Worm (Caenorhabditis elegans) whole organism, L1 larva: ENCODE measurements around the gene elo-4.

Source experiments
- C34B4.2 ChIP-seq: sonication (generic microtip); optimal IDR thresholded peaks from 2 replicates; lab custom pipeline; 2017; ENCODE audit warnings: mild to moderate bottlenecking, missing genetic modification characterization, missing compliant biosample characterization
- aha-1 ChIP-seq: fragments of 150-350 bp; optimal IDR thresholded peaks from 2 replicates; lab custom pipeline; 2014; ENCODE audit warnings: missing biosample characterization, missing genetic modification characterization
- blmp-1 ChIP-seq: fragments of 150-350 bp; optimal IDR thresholded peaks from 2 replicates; lab custom pipeline; 2014; ENCODE audit warnings: missing biosample characterization, missing genetic modification characterization
- ceh-88 ChIP-seq: fragments of 200-800 bp; sonication (Bioruptor generic); IDR thresholded peaks from 2 replicates; pipeline ENCODE4 v1.3.6; 2022; ENCODE audit warnings: missing genetic modification characterization, missing compliant biosample characterization
- dpl-1 ChIP-seq, 3 experiments: fragments of 150-350 bp in 2 of 3; sonication (generic microtip) in 1 of 3; optimal IDR thresholded peaks; 2 replicates each; lab custom pipeline; 2014 to 2017; ENCODE audit warnings: missing biosample characterization in 3 of 3, missing genetic modification characterization in 3 of 3, missing genetic modification reagents in 3 of 3
- efl-1 ChIP-seq, 4 experiments: fragments of 150-350 bp; optimal IDR thresholded peaks in 3 of 4; peaks in 1 of 4; 1 replicate in 1 of 4; 2 replicates in 3 of 4; lab custom pipeline; 2014; ENCODE audit warnings: missing biosample characterization in 2 of 4, missing genetic modification characterization in 2 of 4, missing genetic modification reagents in 2 of 4
- efl-3 ChIP-seq: fragments of 200-800 bp; sonication (Bioruptor generic); optimal IDR thresholded peaks from 2 replicates; lab custom pipeline; 2018; ENCODE audit warnings: mild to moderate bottlenecking, missing genetic modification characterization, missing compliant biosample characterization
- egl-13 ChIP-seq: sonication (generic microtip); optimal IDR thresholded peaks from 2 replicates; lab custom pipeline; 2016; ENCODE audit warnings: missing genotype, missing genetic modification reagents, missing genetic modification characterization, missing compliant biosample characterization
- elt-2 ChIP-seq: sonication (generic microtip); optimal IDR thresholded peaks from 2 replicates; lab custom pipeline; 2016; ENCODE audit warnings: missing genetic modification characterization, mild to moderate bottlenecking, inconsistent platforms, missing compliant biosample characterization, missing genetic modification reagents
- elt-3 ChIP-seq, 6 experiments: fragments of 150-350 bp in 1 of 6; sonication (generic microtip); optimal IDR thresholded peaks; 2 replicates each; lab custom pipeline; 2017 to 2018; ENCODE audit warnings: missing biosample characterization in 6 of 6, missing genetic modification characterization in 6 of 6, inconsistent platforms in 1 of 6
- ets-5 ChIP-seq: fragments of 200-800 bp; sonication (Bioruptor generic); IDR thresholded peaks from 2 replicates; pipeline ENCODE4 v1.3.6; 2022; ENCODE audit warnings: missing genetic modification characterization, missing compliant biosample characterization
- grh-1 ChIP-seq: fragments of 200-800 bp; sonication (Bioruptor generic); IDR thresholded peaks from 2 replicates; pipeline ENCODE4 v1.3.6; 2022; ENCODE audit warnings: missing genetic modification reagents, missing genetic modification characterization, missing compliant biosample characterization
- hlh-17 ChIP-seq: fragments of 200-800 bp; sonication (Bioruptor generic); optimal IDR thresholded peaks from 2 replicates; lab custom pipeline; 2018; ENCODE audit warnings: missing genetic modification characterization, mild to moderate bottlenecking, missing compliant biosample characterization, moderate library complexity, borderline replicate concordance
- hlh-4 ChIP-seq: sonication (generic microtip); optimal IDR thresholded peaks from 2 replicates; lab custom pipeline; 2016; ENCODE audit warnings: mild to moderate bottlenecking, missing genetic modification characterization, missing compliant biosample characterization
- hpl-2 ChIP-seq: fragments of 150-350 bp; optimal IDR thresholded peaks from 2 replicates; lab custom pipeline; 2014; ENCODE audit warnings: missing biosample characterization, missing genetic modification reagents, missing genetic modification characterization
- irx-1 ChIP-seq: sonication (generic microtip); optimal IDR thresholded peaks from 2 replicates; lab custom pipeline; 2016; ENCODE audit warnings: missing genetic modification characterization, missing compliant biosample characterization
- lin-14 ChIP-seq: fragments of 200-800 bp; sonication (Bioruptor generic); optimal IDR thresholded peaks from 2 replicates; lab custom pipeline; 2018; ENCODE audit warnings: mild to moderate bottlenecking, missing genetic modification characterization, moderate library complexity, missing compliant biosample characterization
- lin-35 ChIP-seq, 2 experiments: fragments of 150-350 bp; optimal IDR thresholded peaks; 2 replicates each; lab custom pipeline; 2014; ENCODE audit warnings: missing biosample characterization in 2 of 2, missing genetic modification characterization in 2 of 2, missing genetic modification reagents in 2 of 2
- lsy-2 ChIP-seq, 2 experiments: fragments of 150-350 bp; optimal IDR thresholded peaks; 2 replicates each; lab custom pipeline; 2014; ENCODE audit warnings: missing biosample characterization in 2 of 2, missing genetic modification characterization in 2 of 2
- mdl-1 ChIP-seq, 2 experiments: fragments of 150-350 bp; optimal IDR thresholded peaks; 2 replicates each; lab custom pipeline; 2014 to 2017; ENCODE audit warnings: missing biosample characterization in 2 of 2, missing genetic modification characterization in 2 of 2, inconsistent platforms in 1 of 2
- mef-2 ChIP-seq: fragments of 150-350 bp; optimal IDR thresholded peaks from 2 replicates; lab custom pipeline; 2014; ENCODE audit warnings: missing biosample characterization, missing genetic modification characterization
- nhr-11 ChIP-seq: fragments of 150-350 bp; optimal IDR thresholded peaks from 2 replicates; lab custom pipeline; 2014; ENCODE audit warnings: missing biosample characterization, missing genetic modification characterization
- nhr-19 ChIP-seq: fragments of 200-800 bp; sonication (Bioruptor generic); conservative IDR thresholded peaks from 2 replicates; pipeline ENCODE4 v1.3.6; 2022; ENCODE audit warnings: missing genetic modification characterization, missing compliant biosample characterization
- nhr-20 ChIP-seq: sonication (generic microtip); optimal IDR thresholded peaks from 2 replicates; lab custom pipeline; 2016; ENCODE audit warnings: mild to moderate bottlenecking, missing genetic modification characterization, missing compliant biosample characterization
- nhr-71 ChIP-seq: sonication (generic microtip); optimal IDR thresholded peaks from 2 replicates; lab custom pipeline; 2016; ENCODE audit warnings: mild to moderate bottlenecking, missing genetic modification characterization, moderate library complexity, missing compliant biosample characterization
- nhr-76 ChIP-seq: sonication (generic microtip); optimal IDR thresholded peaks from 2 replicates; lab custom pipeline; 2017; ENCODE audit warnings: missing biosample characterization, missing genetic modification characterization
- pag-3 ChIP-seq: sonication (generic microtip); optimal IDR thresholded peaks from 2 replicates; lab custom pipeline; 2017; ENCODE audit warnings: missing genetic modification characterization, mild to moderate bottlenecking, missing compliant biosample characterization, antibody characterized with exemption, borderline replicate concordance; ENCODE audit not compliant: insufficient read depth
- pax-3 ChIP-seq: fragments of 200-800 bp; sonication (Bioruptor generic); optimal IDR thresholded peaks from 2 replicates; lab custom pipeline; 2018; ENCODE audit warnings: mild to moderate bottlenecking, missing genetic modification characterization, moderate library complexity, missing compliant biosample characterization
- rnt-1 ChIP-seq: sonication (generic microtip); optimal IDR thresholded peaks from 2 replicates; lab custom pipeline; 2016; ENCODE audit warnings: mild to moderate bottlenecking, missing genetic modification characterization, moderate library complexity, missing compliant biosample characterization
- snpc-4 ChIP-seq: fragments of 150-350 bp; optimal IDR thresholded peaks from 2 replicates; lab custom pipeline; 2014; ENCODE audit warnings: missing biosample characterization, missing genetic modification characterization
- snu-23 ChIP-seq: sonication (generic microtip); optimal IDR thresholded peaks from 2 replicates; lab custom pipeline; 2016; ENCODE audit warnings: missing genetic modification characterization, missing compliant biosample characterization
- sup-37 ChIP-seq: fragments of 200-800 bp; sonication (Bioruptor generic); optimal IDR thresholded peaks from 2 replicates; lab custom pipeline; 2018; ENCODE audit warnings: mild to moderate bottlenecking, missing genetic modification characterization, missing compliant biosample characterization
- tbx-2 ChIP-seq: sonication (generic microtip); optimal IDR thresholded peaks from 2 replicates; lab custom pipeline; 2016; ENCODE audit warnings: missing genetic modification characterization, missing compliant biosample characterization
- unc-130 ChIP-seq: fragments of 150-350 bp; optimal IDR thresholded peaks from 2 replicates; lab custom pipeline; 2017; ENCODE audit warnings: missing biosample characterization, missing genetic modification characterization, inconsistent platforms
- zag-1 ChIP-seq: fragments of 150-350 bp; optimal IDR thresholded peaks from 2 replicates; lab custom pipeline; 2014; ENCODE audit warnings: missing biosample characterization, missing genetic modification characterization
- ztf-11 ChIP-seq, 2 experiments: sonication (generic microtip); optimal IDR thresholded peaks; 2 replicates each; lab custom pipeline; 2016 to 2017; ENCODE audit warnings: missing genetic modification characterization in 2 of 2, missing biosample characterization in 1 of 2, missing compliant biosample characterization in 1 of 2

elo-4 gene

DNA sequence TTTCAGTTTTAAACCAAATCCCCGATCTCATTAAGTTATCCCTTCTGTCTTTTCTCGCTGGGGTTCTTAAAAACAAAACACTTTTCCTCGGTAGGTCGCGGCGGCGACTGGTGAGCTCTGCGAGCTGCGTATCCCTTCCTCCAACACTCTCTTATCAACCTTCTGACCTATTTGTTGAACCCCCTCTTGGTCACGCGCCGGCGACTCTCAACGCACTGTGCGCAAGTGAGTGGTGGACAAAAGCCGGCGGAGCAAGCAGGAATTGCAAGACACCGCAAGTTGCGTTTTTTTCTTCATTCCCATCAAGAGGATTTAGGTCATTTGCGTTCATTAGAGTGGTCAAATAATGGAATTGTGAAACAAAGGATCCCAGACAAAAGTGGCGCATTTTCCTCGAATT, 19.7 kb upstream of the elo-4 start:
- TF ChIP-seq tbx-2 (tag; lab: Kevin White, UChicago) (peak; percentile 31), lin-35 (GFP tag; optimal IDR thresholded peaks at IDR 0.05; lab: Kevin White, UChicago) (peak in 1 of 2 experiments; percentile 18), dpl-1 (GFP tag; optimal IDR thresholded peaks at IDR 0.05; lab: Kevin White, UChicago) (peak in 1 of 3 experiments; percentile 6), rnt-1 (tag; lab: Kevin White, UChicago) (peak; percentile 60), nhr-71 (tag; lab: Kevin White, UChicago) (peak; percentile 51), C34B4.2 (tag; lab: Kevin White, UChicago) (no peak), efl-1 (optimal IDR thresholded peaks at IDR 0.05; lab: Kevin White, UChicago) (peak; percentile 22 to 24), efl-1 (GFP tag; optimal IDR thresholded peaks at IDR 0.05 in 1 of 2; lab: Kevin White, UChicago) (peak; percentile 16 to 23), hlh-4 (tag; lab: Kevin White, UChicago) (no peak), lin-14 (GFP tag; lab: Kevin White, UChicago) (peak; percentile 64), hpl-2 (GFP tag; lab: Kevin White, UChicago) (no peak), nhr-19 (GFP tag; lab: Robert Waterston, UW) (0 out of 2 replicates have a peak, but pooled peaks have one; percentile 12), mdl-1 (tag; optimal IDR thresholded peaks at IDR 0.05; lab: Kevin White, UChicago) (peak in 1 of 2 experiments; percentile 27), unc-130 (tag; lab: Kevin White, UChicago) (peak; percentile 43)

DNA sequence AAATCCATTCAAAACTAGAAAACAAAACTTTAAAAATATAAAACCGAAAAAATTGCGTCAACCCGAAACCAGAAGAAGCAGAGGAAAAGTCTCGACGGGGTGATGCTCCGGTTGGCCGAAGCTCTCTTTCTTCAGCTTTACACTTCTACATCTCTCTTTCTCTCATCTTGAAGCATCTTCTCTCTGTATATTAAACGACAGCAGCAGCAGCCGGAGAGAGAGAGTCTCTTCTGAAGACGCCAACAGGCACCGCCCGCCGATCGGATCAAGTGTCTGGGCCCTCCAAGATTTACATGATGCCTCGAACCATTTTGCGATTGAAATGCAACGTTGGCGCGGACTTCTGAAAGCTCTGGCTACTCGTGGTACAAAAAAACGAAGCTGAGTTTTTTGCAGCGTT, 12.6 kb upstream of the elo-4 start:
- no peak for TF ChIP-seq snpc-4 (tag; lab: Kevin White, UChicago)
- no peak for TF ChIP-seq ztf-11 (tag; optimal IDR thresholded peaks at IDR 0.05; lab: Kevin White, UChicago)
- no peak for TF ChIP-seq hpl-2 (GFP tag; lab: Kevin White, UChicago)
- TF ChIP-seq dpl-1 (GFP tag; optimal IDR thresholded peaks at IDR 0.05; lab: Kevin White, UChicago) = no peak
- TF ChIP-seq ceh-88 (GFP tag; lab: Robert Waterston, UW) = no peak
- TF ChIP-seq aha-1 (tag; lab: Kevin White, UChicago) = no peak
- TF ChIP-seq mef-2 (tag; lab: Kevin White, UChicago) = no peak
- no peak for TF ChIP-seq elt-2 (tag; lab: Kevin White, UChicago)
- TF ChIP-seq nhr-20 (tag; lab: Kevin White, UChicago) = no peak
- TF ChIP-seq lsy-2 (tag; optimal IDR thresholded peaks at IDR 0.05; lab: Kevin White, UChicago) = peak in 1 of 2 experiments; percentile 20
- no peak for TF ChIP-seq hlh-17 (GFP tag; lab: Kevin White, UChicago)
- no peak for TF ChIP-seq zag-1 (tag; lab: Kevin White, UChicago)
- TF ChIP-seq nhr-11 = no peak
- no peak for TF ChIP-seq elt-3 (tag; optimal IDR thresholded peaks at IDR 0.05; lab: Kevin White, UChicago)
- no peak for TF ChIP-seq unc-130 (tag; lab: Kevin White, UChicago)
- no peak for TF ChIP-seq efl-3 (GFP tag; lab: Kevin White, UChicago)
- no peak for TF ChIP-seq sup-37 (GFP tag; lab: Kevin White, UChicago)
- no peak for TF ChIP-seq egl-13 (tag; lab: Kevin White, UChicago)
- no peak for TF ChIP-seq efl-1 (optimal IDR thresholded peaks at IDR 0.05; lab: Kevin White, UChicago)
- no peak for TF ChIP-seq efl-1 (GFP tag; optimal IDR thresholded peaks at IDR 0.05 in 1 of 2; lab: Kevin White, UChicago)
- peak; percentile 30 for TF ChIP-seq nhr-71 (tag; lab: Kevin White, UChicago)
- TF ChIP-seq lin-14 (GFP tag; lab: Kevin White, UChicago) = peak; percentile 15
- TF ChIP-seq rnt-1 (tag; lab: Kevin White, UChicago) = peak; percentile 47
- TF ChIP-seq grh-1 = no peak
- TF ChIP-seq blmp-1 (tag; lab: Kevin White, UChicago) = no peak
- no peak for TF ChIP-seq irx-1 (tag; lab: Kevin White, UChicago)
- TF ChIP-seq, all 84 proteins: peak for 4

DNA sequence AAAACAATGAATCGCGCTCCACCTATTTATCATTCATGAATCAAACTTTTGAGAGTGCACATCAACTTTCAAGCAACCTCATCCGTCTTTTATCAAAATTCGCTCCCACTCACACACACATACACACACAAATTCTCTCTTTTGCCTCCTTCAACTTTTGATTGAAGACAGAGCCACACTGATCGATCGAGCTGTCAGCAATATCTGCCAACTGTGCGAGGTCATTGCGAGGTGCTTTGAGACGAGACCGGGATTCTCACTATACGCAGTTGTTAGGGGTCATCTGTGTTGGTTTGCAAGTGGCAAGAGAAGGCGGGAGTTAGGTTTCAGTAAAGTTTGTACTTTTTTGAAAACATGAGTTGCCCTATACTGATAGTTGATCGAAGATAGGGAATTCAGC, 12.0 kb upstream of the elo-4 start:
- peak; percentile 0 for TF ChIP-seq snu-23 (GFP tag; lab: Kevin White, UChicago)
- no peak for TF ChIP-seq nhr-76
- TF ChIP-seq nhr-11 = no peak
- peak; percentile 73 for TF ChIP-seq pag-3
- TF ChIP-seq ets-5 (GFP tag; lab: Robert Waterston, UW) = no peak
- TF ChIP-seq lsy-2 (tag; optimal IDR thresholded peaks at IDR 0.05; lab: Kevin White, UChicago) = peak in 1 of 2 experiments; percentile 9
- peak; percentile 51 for TF ChIP-seq lin-14 (GFP tag; lab: Kevin White, UChicago)
- peak; percentile 26 for TF ChIP-seq nhr-71 (tag; lab: Kevin White, UChicago)
- no peak for TF ChIP-seq pax-3 (tag; lab: Kevin White, UChicago)
- peak; percentile 64 for TF ChIP-seq rnt-1 (tag; lab: Kevin White, UChicago)
